Worm (Caenorhabditis elegans): ENCODE data around the gene aak-1.

- TF ChIP-seq ztf-1 (GFP tag; conservative IDR thresholded peaks at IDR 0.05) (no peak), elt-3 (tag; optimal IDR thresholded peaks at IDR 0.05) (no peak), unc-62 (GFP tag; optimal IDR thresholded peaks at IDR 0.05) (no peak), nhr-11 (tag; optimal IDR thresholded peaks at IDR 0.05) (no peak), F13H6.1 (tag; optimal IDR thresholded peaks at IDR 0.05) (no peak), skn-1 (tag; optimal IDR thresholded peaks at IDR 0.05) (no peak)
Observed at ce11 chrIII:8786077-8786476, 25.2 kb upstream of the aak-1 start, which contains the start of gene K02D10.8.

Measured in whole organism, L2 larva.